Worm (Caenorhabditis elegans) whole organism, L4 larva: ENCODE results near the gene F20B6.10.

ENCODE experiments used
- D1046.2 ChIP-seq: fragments of 200-800 bp; sonication (Bioruptor generic); IDR thresholded peaks from 2 replicates; pipeline ENCODE4 v1.3.6; 2022; ENCODE audit warnings: missing genetic modification characterization, missing compliant biosample characterization
- F26F4.8 ChIP-seq: fragments of 200-800 bp; sonication (Bioruptor generic); conservative IDR thresholded peaks from 2 replicates; pipeline ENCODE4 v1.3.6; 2022; ENCODE audit warnings: missing genetic modification characterization, missing compliant biosample characterization
- F37D6.2 ChIP-seq: sonication (generic microtip); optimal IDR thresholded peaks from 2 replicates; lab custom pipeline; 2016; ENCODE audit warnings: mild to moderate bottlenecking, missing genetic modification characterization, missing compliant biosample characterization
- F49E8.2 ChIP-seq: sonication (generic microtip); optimal IDR thresholded peaks from 2 replicates; lab custom pipeline; 2016; ENCODE audit warnings: missing compliant biosample characterization, mild to moderate bottlenecking, missing genetic modification characterization, borderline replicate concordance
- R02D3.7 ChIP-seq: fragments of 150-350 bp; sonication (generic microtip); optimal IDR thresholded peaks from 3 replicates; lab custom pipeline; 2014; ENCODE audit warnings: missing biosample characterization, missing genetic modification characterization
- T26A8.4 ChIP-seq: fragments of 200-800 bp; sonication (Bioruptor generic); IDR thresholded peaks from 2 replicates; pipeline ENCODE4 v1.3.6; 2022; ENCODE audit warnings: missing genetic modification characterization, missing compliant biosample characterization
- Y105C5A.15 ChIP-seq: fragments of 200-800 bp; sonication (Bioruptor generic); IDR thresholded peaks from 2 replicates; pipeline ENCODE4 v1.3.6; 2022; ENCODE audit warnings: missing genetic modification characterization, missing compliant biosample characterization
- Y48G9A.11 ChIP-seq: fragments of 200-800 bp; sonication (Bioruptor generic); IDR thresholded peaks from 2 replicates; pipeline ENCODE4 v1.3.6; 2022; ENCODE audit warnings: missing genetic modification reagents, missing genetic modification characterization, missing compliant biosample characterization
- Y5F2A.4 ChIP-seq: fragments of 200-800 bp; sonication (Bioruptor generic); optimal IDR thresholded peaks from 2 replicates; lab custom pipeline; 2018; ENCODE audit warnings: mild to moderate bottlenecking, missing genetic modification characterization, missing compliant biosample characterization
- Y75B8A.6 ChIP-seq: fragments of 200-800 bp; sonication (Bioruptor generic); IDR thresholded peaks from 2 replicates; pipeline ENCODE4 v1.3.6; 2022; ENCODE audit warnings: missing genetic modification reagents, missing genetic modification characterization, missing compliant biosample characterization
- ZK546.5 ChIP-seq, 2 experiments: sonication (generic microtip); optimal IDR thresholded peaks; 2 replicates each; lab custom pipeline; 2017; ENCODE audit warnings: missing biosample characterization in 2 of 2, missing genetic modification characterization in 2 of 2
- aly-2 ChIP-seq: sonication (generic microtip); optimal IDR thresholded peaks from 2 replicates; lab custom pipeline; 2018; ENCODE audit warnings: missing biosample characterization, missing genetic modification characterization
- ama-1 ChIP-seq: fragments of 150-350 bp; optimal IDR thresholded peaks from 2 replicates; lab custom pipeline; 2014; ENCODE audit warnings: inconsistent platforms, mixed read lengths
- attf-4 ChIP-seq: sonication (generic microtip); optimal IDR thresholded peaks from 3 replicates; lab custom pipeline; 2017; ENCODE audit warnings: missing biosample characterization, missing genetic modification characterization
- ceh-44 ChIP-seq: fragments of 200-800 bp; sonication (Bioruptor generic); IDR thresholded peaks from 2 replicates; pipeline ENCODE4 v1.3.6; 2022; ENCODE audit warnings: missing genetic modification reagents, missing genetic modification characterization, missing compliant biosample characterization
- ceh-62 ChIP-seq: sonication (generic microtip); optimal IDR thresholded peaks from 2 replicates; lab custom pipeline; 2017; ENCODE audit warnings: missing biosample characterization, missing genetic modification characterization
- ctbp-1 ChIP-seq: fragments of 200-800 bp; sonication (Bioruptor generic); IDR thresholded peaks from 2 replicates; pipeline ENCODE4 v1.3.6; 2022; ENCODE audit warnings: missing genetic modification reagents, missing genetic modification characterization, missing compliant biosample characterization
- daf-16 ChIP-seq, 3 experiments: sonication (generic microtip); optimal IDR thresholded peaks; 2 replicates each; lab custom pipeline; 2016 to 2017; ENCODE audit warnings: missing genetic modification characterization in 3 of 3, missing genetic modification reagents in 3 of 3, mild to moderate bottlenecking in 2 of 3, missing compliant biosample characterization in 2 of 3, missing biosample characterization in 1 of 3, moderate library complexity in 1 of 3
- daf-8 ChIP-seq: fragments of 200-800 bp; sonication (Bioruptor generic); IDR thresholded peaks from 2 replicates; pipeline ENCODE4 v1.3.6; 2022; ENCODE audit warnings: missing genetic modification characterization, missing compliant biosample characterization
- dpl-1 ChIP-seq: fragments of 150-350 bp; optimal IDR thresholded peaks from 2 replicates; lab custom pipeline; 2014; ENCODE audit warnings: missing biosample characterization, missing genetic modification reagents, missing genetic modification characterization
- duxl-1 ChIP-seq: sonication (generic microtip); optimal IDR thresholded peaks from 2 replicates; lab custom pipeline; 2016; ENCODE audit warnings: mild to moderate bottlenecking, missing genetic modification characterization, moderate library complexity, missing compliant biosample characterization; ENCODE audit not compliant: poor library complexity
- egl-27 ChIP-seq: sonication (generic microtip); optimal IDR thresholded peaks from 3 replicates; lab custom pipeline; 2017; ENCODE audit warnings: missing biosample characterization, missing genetic modification reagents, missing genetic modification characterization
- fos-1 ChIP-seq: fragments of 150-350 bp; optimal IDR thresholded peaks from 2 replicates; lab custom pipeline; 2014; ENCODE audit warnings: missing biosample characterization, missing genetic modification characterization
- gei-8 ChIP-seq: fragments of 200-800 bp; sonication (Bioruptor generic); optimal IDR thresholded peaks from 2 replicates; lab custom pipeline; 2018; ENCODE audit warnings: mild to moderate bottlenecking, missing genetic modification characterization, missing compliant biosample characterization
- hmg-1.1 ChIP-seq: fragments of 200-800 bp; sonication (Bioruptor generic); IDR thresholded peaks from 2 replicates; pipeline ENCODE4 v1.3.6; 2022; ENCODE audit warnings: missing genetic modification reagents, missing genetic modification characterization, missing compliant biosample characterization
- lin-1 ChIP-seq: fragments of 200-800 bp; sonication (Bioruptor generic); IDR thresholded peaks from 2 replicates; pipeline ENCODE4 v1.3.6; 2022; ENCODE audit warnings: missing genetic modification reagents, missing genetic modification characterization, missing compliant biosample characterization
- lin-38 ChIP-seq: fragments of 200-800 bp; sonication (Bioruptor generic); IDR thresholded peaks from 2 replicates; pipeline ENCODE4 v1.3.6; 2022; ENCODE audit warnings: missing genetic modification reagents, missing genetic modification characterization, missing compliant biosample characterization
- lir-3 ChIP-seq: sonication (generic microtip); optimal IDR thresholded peaks from 2 replicates; lab custom pipeline; 2016; ENCODE audit warnings: mild to moderate bottlenecking, missing genetic modification characterization, missing compliant biosample characterization
- lsy-2 ChIP-seq, 2 experiments: fragments of 150-350 bp in 1 of 2; sonication (generic microtip) in 1 of 2; optimal IDR thresholded peaks; 2 replicates each; lab custom pipeline; 2014 to 2017; ENCODE audit warnings: missing biosample characterization in 2 of 2, missing genetic modification characterization in 2 of 2
- mes-2 ChIP-seq: sonication (generic microtip); optimal IDR thresholded peaks from 2 replicates; lab custom pipeline; 2016; ENCODE audit warnings: missing genotype, mild to moderate bottlenecking, missing genetic modification characterization, missing compliant biosample characterization; ENCODE audit not compliant: poor library complexity, severe bottlenecking
- mxl-3 ChIP-seq: fragments of 200-800 bp; sonication (Bioruptor generic); optimal IDR thresholded peaks from 2 replicates; lab custom pipeline; 2018; ENCODE audit warnings: mild to moderate bottlenecking, missing genetic modification characterization, missing compliant biosample characterization
- nhr-111 ChIP-seq: fragments of 200-800 bp; sonication (Bioruptor generic); optimal IDR thresholded peaks from 2 replicates; lab custom pipeline; 2018; ENCODE audit warnings: mild to moderate bottlenecking, missing genetic modification characterization, missing compliant biosample characterization
- nhr-237 ChIP-seq: sonication (generic microtip); optimal IDR thresholded peaks from 2 replicates; lab custom pipeline; 2017; ENCODE audit warnings: missing biosample characterization, missing genetic modification characterization
- nhr-25 ChIP-seq: sonication (generic microtip); optimal IDR thresholded peaks from 2 replicates; lab custom pipeline; 2017; ENCODE audit warnings: missing genetic modification characterization, mild to moderate bottlenecking, missing compliant biosample characterization, antibody characterized with exemption, moderate library complexity, borderline replicate concordance; ENCODE audit not compliant: insufficient read depth
- nhr-28 ChIP-seq: fragments of 150-350 bp; optimal IDR thresholded peaks from 2 replicates; lab custom pipeline; 2014; ENCODE audit warnings: missing biosample characterization, missing genetic modification characterization
- nhr-42 ChIP-seq: fragments of 200-800 bp; sonication (Bioruptor generic); IDR thresholded peaks from 2 replicates; pipeline ENCODE4 v1.3.6; 2022; ENCODE audit warnings: missing genetic modification characterization, missing compliant biosample characterization
- nhr-48 ChIP-seq: sonication (generic microtip); optimal IDR thresholded peaks from 2 replicates; lab custom pipeline; 2016; ENCODE audit warnings: mild to moderate bottlenecking, missing genetic modification characterization, missing compliant biosample characterization
- php-3 ChIP-seq: fragments of 200-800 bp; sonication (Bioruptor generic); IDR thresholded peaks from 2 replicates; pipeline ENCODE4 v1.3.6; 2022; ENCODE audit warnings: missing genetic modification reagents, missing genetic modification characterization, missing compliant biosample characterization
- pqm-1 ChIP-seq: sonication (generic microtip); optimal IDR thresholded peaks from 2 replicates; lab custom pipeline; 2017; ENCODE audit warnings: missing biosample characterization, missing genetic modification characterization
- rbr-2 ChIP-seq: sonication (generic microtip); optimal IDR thresholded peaks from 2 replicates; lab custom pipeline; 2016; ENCODE audit warnings: missing genotype, missing genetic modification characterization, missing compliant biosample characterization
- set-16 ChIP-seq: fragments of 200-800 bp; sonication (Bioruptor generic); IDR thresholded peaks from 2 replicates; pipeline ENCODE4 v1.3.6; 2022; ENCODE audit warnings: missing genetic modification reagents, missing genetic modification characterization, missing compliant biosample characterization
- skn-1 ChIP-seq: fragments of 150-350 bp; optimal IDR thresholded peaks from 2 replicates; lab custom pipeline; 2014; ENCODE audit warnings: missing biosample characterization, missing genetic modification characterization
- spr-1 ChIP-seq: sonication (generic microtip); optimal IDR thresholded peaks from 2 replicates; lab custom pipeline; 2016; ENCODE audit warnings: mild to moderate bottlenecking, missing genetic modification characterization, missing compliant biosample characterization
- tag-97 ChIP-seq: fragments of 200-800 bp; sonication (Bioruptor generic); IDR thresholded peaks from 2 replicates; pipeline ENCODE4 v1.3.6; 2022; ENCODE audit warnings: missing genetic modification characterization, missing compliant biosample characterization
- unc-130 ChIP-seq: sonication (generic microtip); optimal IDR thresholded peaks from 2 replicates; lab custom pipeline; 2016; ENCODE audit warnings: missing genetic modification reagents, missing genetic modification characterization, missing compliant biosample characterization
- unc-39 ChIP-seq: sonication (generic microtip); optimal IDR thresholded peaks from 2 replicates; lab custom pipeline; 2017; ENCODE audit warnings: missing biosample characterization, missing genetic modification characterization
- vab-7 ChIP-seq: fragments of 200-800 bp; sonication (Bioruptor generic); IDR thresholded peaks from 2 replicates; pipeline ENCODE4 v1.3.6; 2022; ENCODE audit warnings: missing genetic modification reagents, missing genetic modification characterization, missing compliant biosample characterization
- zag-1 ChIP-seq: fragments of 150-350 bp; optimal IDR thresholded peaks from 2 replicates; lab custom pipeline; 2014; ENCODE audit warnings: missing biosample characterization, missing genetic modification characterization
- zfp-2 ChIP-seq: sonication (generic microtip); optimal IDR thresholded peaks from 2 replicates; lab custom pipeline; 2016; ENCODE audit warnings: mild to moderate bottlenecking, missing genetic modification characterization, missing compliant biosample characterization
- zip-11 ChIP-seq: fragments of 200-800 bp; sonication (Bioruptor generic); IDR thresholded peaks from 2 replicates; pipeline ENCODE4 v1.3.6; 2022; ENCODE audit warnings: missing genetic modification characterization, missing compliant biosample characterization
- zip-2 ChIP-seq: fragments of 150-350 bp; optimal IDR thresholded peaks from 2 replicates; lab custom pipeline; 2014; ENCODE audit warnings: missing biosample characterization, missing genetic modification characterization

The F20B6.10 gene

DNA sequence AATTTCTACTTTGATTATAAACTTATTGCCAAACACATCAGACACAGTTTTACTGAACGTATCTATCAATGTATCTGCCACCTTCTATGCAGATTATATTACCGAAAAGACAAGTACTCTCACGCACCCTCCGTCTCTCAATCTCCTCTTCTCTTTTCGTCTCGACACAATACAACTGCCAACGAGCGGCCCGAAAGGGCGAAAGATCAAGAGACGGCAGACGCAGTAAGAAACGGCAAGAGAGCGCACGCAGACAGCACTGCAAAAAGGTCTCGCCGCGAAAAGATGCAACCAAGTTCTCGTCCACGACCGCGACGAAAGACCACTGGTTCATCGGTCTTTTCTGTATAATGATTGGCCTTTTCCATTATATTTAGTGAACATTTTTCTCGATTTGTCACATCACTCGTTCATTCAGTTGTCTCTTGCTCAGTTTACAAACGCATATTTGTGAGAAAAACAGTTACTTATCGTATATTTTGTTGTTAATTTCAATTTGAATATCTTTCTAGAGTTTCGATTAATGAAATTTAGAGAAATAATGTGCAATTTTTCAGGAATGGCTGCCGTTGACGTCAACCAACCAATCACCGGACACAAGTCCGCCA, 26.4 kb downstream of the F20B6.10 start, which contains the start of gene vha-12 (continued):
- TF ChIP-seq Y75B8A.6 (GFP tag; lab: Robert Waterston, UW) (0 out of 2 replicates have a peak, but pooled peaks have one; percentile 27), vab-7 (peak; percentile 20; the same call in 1 of the 2 replicates), fos-1 (tag; lab: Kevin White, UChicago) (no peak), ZK546.5 (tag; optimal IDR thresholded peaks at IDR 0.05; lab: Kevin White, UChicago) (peak in 1 of 2 experiments; percentile 8), daf-16 (GFP tag; optimal IDR thresholded peaks at IDR 0.05; lab: Kevin White, UChicago) (peak in 1 of 2 experiments; percentile 23), daf-16 (tag; optimal IDR thresholded peaks at IDR 0.05; lab: Kevin White, UChicago) (peak; percentile 87), lsy-2 (tag; optimal IDR thresholded peaks at IDR 0.05; lab: Kevin White, UChicago) (peak; percentile 65 to 89), ctbp-1 (peak; percentile 65), ama-1 (peak; percentile 70), R02D3.7 (tag; lab: Kevin White, UChicago) (no peak), ceh-44 (GFP tag; lab: Robert Waterston, UW) (no peak), gei-8 (GFP tag; lab: Kevin White, UChicago) (no peak), egl-27 (tag; lab: Kevin White, UChicago) (no peak), hmg-1.1 (GFP tag; lab: Robert Waterston, UW) (peak; percentile 95), D1046.2 (GFP tag; lab: Robert Waterston, UW) (no peak), skn-1 (tag; lab: Kevin White, UChicago) (no peak), F26F4.8 (GFP tag; lab: Robert Waterston, UW) (no peak), set-16 (peak; percentile 77), mes-2 (tag; lab: Kevin White, UChicago) (peak; percentile 91), Y105C5A.15 (GFP tag; lab: Robert Waterston, UW) (no peak), nhr-42 (GFP tag; lab: Robert Waterston, UW) (peak; percentile 66), T26A8.4 (GFP tag; lab: Robert Waterston, UW) (peak; percentile 84), nhr-237 (tag; lab: Kevin White, UChicago) (no peak), php-3 (peak; percentile 73), Y48G9A.11 (GFP tag; lab: Robert Waterston, UW) (no peak), Y5F2A.4 (GFP tag; lab: Kevin White, UChicago) (no peak), pqm-1 (tag; lab: Kevin White, UChicago) (peak; percentile 65), nhr-28 (tag; lab: Kevin White, UChicago) (peak; percentile 94), aly-2 (no peak), nhr-25 (tag; lab: Kevin White, UChicago) (peak; percentile 67), nhr-111 (GFP tag; lab: Kevin White, UChicago) (no peak), zip-2 (peak; percentile 53), daf-8 (no peak), unc-39 (tag; lab: Kevin White, UChicago) (no peak), unc-130 (GFP tag; lab: Kevin White, UChicago) (no peak), lin-1 (GFP tag; lab: Robert Waterston, UW) (peak; percentile 68; the same call in 1 of the 2 replicates), attf-4 (tag; lab: Kevin White, UChicago) (no peak), dpl-1 (GFP tag; lab: Kevin White, UChicago) (peak; percentile 72), ceh-62 (no peak), F37D6.2 (tag; lab: Kevin White, UChicago) (peak; percentile 61), lin-38 (GFP tag; lab: Robert Waterston, UW) (no peak), zag-1 (tag; lab: Kevin White, UChicago) (no peak), zip-11 (GFP tag; lab: Robert Waterston, UW) (no peak), rbr-2 (tag; lab: Kevin White, UChicago) (peak; percentile 89), tag-97 (no peak), lir-3 (tag; lab: Kevin White, UChicago) (no peak), mxl-3 (peak; percentile 86), zfp-2 (tag; lab: Kevin White, UChicago) (peak; percentile 42), spr-1 (tag; lab: Kevin White, UChicago) (peak; percentile 70), F49E8.2 (tag; lab: Kevin White, UChicago) (no peak), nhr-48 (tag; lab: Kevin White, UChicago) (peak; percentile 80), duxl-1 (no peak)
